Worm (Caenorhabditis elegans) whole organism, young adult: Measurements from ENCODE around the gene B0228.7.

Experiments
- B0336.3 ChIP-seq: fragments of 200-800 bp; sonication (Bioruptor generic); IDR thresholded peaks from 2 replicates; pipeline ENCODE4 v1.3.6; 2022; ENCODE audit warnings: missing genetic modification characterization, missing compliant biosample characterization
- T07F8.4 ChIP-seq: sonication (generic microtip); optimal IDR thresholded peaks from 2 replicates; lab custom pipeline; 2016; ENCODE audit warnings: mild to moderate bottlenecking, missing genetic modification characterization, moderate library complexity, missing compliant biosample characterization
- ZK185.1 ChIP-seq: sonication (generic microtip); optimal IDR thresholded peaks from 2 replicates; lab custom pipeline; 2016; ENCODE audit warnings: mild to moderate bottlenecking, missing genetic modification characterization, missing compliant biosample characterization; ENCODE audit not compliant: poor library complexity, severe bottlenecking
- aptf-2 ChIP-seq: fragments of 200-800 bp; sonication (Bioruptor generic); conservative IDR thresholded peaks from 2 replicates; pipeline ENCODE4 v1.3.6; 2022; ENCODE audit warnings: missing genetic modification reagents, missing genetic modification characterization, missing compliant biosample characterization
- let-526 ChIP-seq: fragments of 200-800 bp; sonication (Bioruptor generic); IDR thresholded peaks from 2 replicates; pipeline ENCODE4 v1.3.6; 2022; ENCODE audit warnings: missing genetic modification reagents, missing genetic modification characterization, missing compliant biosample characterization
- lir-1 ChIP-seq: fragments of 200-800 bp; sonication (Bioruptor generic); conservative IDR thresholded peaks from 2 replicates; pipeline ENCODE4 v1.3.6; 2022; ENCODE audit warnings: missing genetic modification reagents, missing genetic modification characterization, missing compliant biosample characterization
- mel-28 ChIP-seq: sonication (generic microtip); optimal IDR thresholded peaks from 2 replicates; lab custom pipeline; 2016; ENCODE audit warnings: borderline replicate concordance, mild to moderate bottlenecking, missing genetic modification characterization, missing compliant biosample characterization
- nfya-1 ChIP-seq: sonication (generic microtip); optimal IDR thresholded peaks from 2 replicates; lab custom pipeline; 2017; ENCODE audit warnings: antibody characterized with exemption, missing compliant biosample characterization, missing genetic modification characterization, borderline replicate concordance; ENCODE audit not compliant: insufficient read depth

ce11 chrII:7806872-7807271 lies 48.0 kb upstream of the B0228.7 start:
- no peak for TF ChIP-seq ZK185.1 (tag; lab: Kevin White, UChicago)
- TF ChIP-seq mel-28 (tag; lab: Kevin White, UChicago): no peak
- no peak for TF ChIP-seq T07F8.4
- TF ChIP-seq lir-1: no peak
- no peak for TF ChIP-seq aptf-2 (GFP tag; lab: Robert Waterston, UW)
- no peak for TF ChIP-seq nfya-1 (tag; lab: Kevin White, UChicago)
- no peak for TF ChIP-seq let-526 (GFP tag; lab: Robert Waterston, UW)
- no peak for TF ChIP-seq B0336.3
